Fruit fly (Drosophila melanogaster) whole organism, embryonic: ENCODE data around the gene CG11893.

Experiments
- ATbp ChIP-seq: fragments of 200-800 bp; sonication (Bioruptor generic); optimal IDR thresholded peaks from 2 replicates; lab custom pipeline; 2017; ENCODE audit warnings: missing biosample characterization, mild to moderate bottlenecking, missing genetic modification characterization, missing genetic modification reagents
- Aef1 ChIP-seq: fragments of 200-800 bp; sonication (Bioruptor generic); IDR thresholded peaks from 3 replicates; pipeline ENCODE4 v1.3.6; 2022; ENCODE audit warnings: missing biosample characterization, missing genetic modification characterization
- BEAF-32 ChIP-seq: fragments of 200-800 bp; sonication (Bioruptor generic); optimal IDR thresholded peaks from 3 replicates; lab custom pipeline; 2017; ENCODE audit warnings: missing biosample characterization, missing genetic modification characterization, mild to moderate bottlenecking, moderate library complexity, missing genetic modification reagents
- Bgb ChIP-seq: fragments of 200-800 bp; sonication (Bioruptor generic); IDR thresholded peaks from 2 replicates; pipeline ENCODE4 v1.3.6; 2022; ENCODE audit warnings: missing biosample characterization, missing genetic modification characterization; ENCODE audit not compliant: partially characterized antibody
- CG12659 ChIP-seq: fragments of 200-800 bp; sonication (Bioruptor generic); optimal IDR thresholded peaks from 3 replicates; lab custom pipeline; 2017; ENCODE audit warnings: mild to moderate bottlenecking, missing biosample characterization, missing genetic modification reagents, missing genetic modification characterization
- CG13894 ChIP-seq: fragments of 200-800 bp; sonication (Bioruptor generic); optimal IDR thresholded peaks from 3 replicates; lab custom pipeline; 2018; ENCODE audit warnings: missing biosample characterization, mild to moderate bottlenecking, missing genetic modification characterization, moderate library complexity
- CG14710 ChIP-seq: fragments of 200-800 bp; sonication (Bioruptor generic); optimal IDR thresholded peaks from 3 replicates; lab custom pipeline; 2019; ENCODE audit warnings: missing biosample characterization, mild to moderate bottlenecking, missing genetic modification characterization, moderate library complexity
- CG15696 ChIP-seq: fragments of 200-800 bp; sonication (Bioruptor generic); optimal IDR thresholded peaks from 2 replicates; lab custom pipeline; 2019; ENCODE audit warnings: missing biosample characterization, mild to moderate bottlenecking, missing genetic modification characterization, moderate library complexity
- CG1602 ChIP-seq: fragments of 200-800 bp; sonication (Bioruptor generic); optimal IDR thresholded peaks from 3 replicates; lab custom pipeline; 2016; ENCODE audit warnings: missing biosample characterization, missing genetic modification characterization
- CG17802 ChIP-seq: fragments of 200-800 bp; sonication (Bioruptor generic); optimal IDR thresholded peaks from 2 replicates; lab custom pipeline; 2018; ENCODE audit warnings: missing biosample characterization, mild to moderate bottlenecking, missing genetic modification characterization, moderate library complexity
- CG17829 ChIP-seq: fragments of 200-800 bp; optimal IDR thresholded peaks from 2 replicates; lab custom pipeline; 2019; ENCODE audit warnings: missing biosample characterization, mild to moderate bottlenecking, missing genetic modification characterization, moderate library complexity
- CG1792 ChIP-seq: fragments of 200-800 bp; sonication (Bioruptor generic); optimal IDR thresholded peaks from 2 replicates; lab custom pipeline; 2016; ENCODE audit warnings: missing biosample characterization, missing genetic modification characterization
- CG2116 ChIP-seq: fragments of 200-800 bp; sonication (Bioruptor generic); optimal IDR thresholded peaks from 3 replicates; lab custom pipeline; 2018; ENCODE audit warnings: missing biosample characterization, mild to moderate bottlenecking, missing genetic modification characterization
- CG2199 ChIP-seq: fragments of 200-800 bp; sonication (Bioruptor generic); IDR thresholded peaks from 3 replicates; pipeline ENCODE4 v1.3.6; 2022; ENCODE audit warnings: missing biosample characterization, missing genetic modification characterization
- CG31224 ChIP-seq: fragments of 200-800 bp; sonication (Bioruptor generic); IDR thresholded peaks from 2 replicates; pipeline ENCODE4 v1.3.6; 2022; ENCODE audit warnings: missing biosample characterization, missing genetic modification characterization
- CG3163 ChIP-seq: fragments of 200-800 bp; sonication (Bioruptor generic); optimal IDR thresholded peaks from 3 replicates; lab custom pipeline; 2016; ENCODE audit warnings: missing biosample characterization, missing genetic modification characterization
- CG3281 ChIP-seq: fragments of 200-800 bp; sonication (Bioruptor generic); optimal IDR thresholded peaks from 3 replicates; lab custom pipeline; 2017; ENCODE audit warnings: missing biosample characterization, mild to moderate bottlenecking, missing genetic modification characterization
- CG42726 ChIP-seq: fragments of 200-800 bp; sonication (Bioruptor generic); IDR thresholded peaks from 2 replicates; pipeline ENCODE4 v1.3.6; 2022; ENCODE audit warnings: missing biosample characterization, missing genetic modification characterization; ENCODE audit not compliant: partially characterized antibody
- CG4424 ChIP-seq: fragments of 200-800 bp; sonication (Bioruptor generic); optimal IDR thresholded peaks from 3 replicates; lab custom pipeline; 2016; ENCODE audit warnings: missing biosample characterization, missing genetic modification characterization
- CG6765 ChIP-seq: fragments of 200-800 bp; sonication (Bioruptor generic); optimal IDR thresholded peaks from 3 replicates; lab custom pipeline; 2017; ENCODE audit warnings: missing biosample characterization, mild to moderate bottlenecking, missing genetic modification characterization
- CG6791 ChIP-seq: fragments of 200-800 bp; sonication (Bioruptor generic); IDR thresholded peaks from 3 replicates; pipeline ENCODE4 v1.3.6; 2022; ENCODE audit warnings: missing biosample characterization, missing genetic modification characterization; ENCODE audit not compliant: partially characterized antibody
- CG6854 ChIP-seq: fragments of 200-800 bp; sonication (Bioruptor generic); optimal IDR thresholded peaks from 3 replicates; lab custom pipeline; 2017; ENCODE audit warnings: missing biosample characterization, mild to moderate bottlenecking, missing genetic modification characterization
- CG9876 ChIP-seq: fragments of 200-800 bp; sonication (Bioruptor generic); optimal IDR thresholded peaks from 2 replicates; lab custom pipeline; 2016; ENCODE audit warnings: missing biosample characterization, missing genetic modification characterization
- CTCF ChIP-seq: fragments of 200-800 bp; sonication (Bioruptor generic); optimal IDR thresholded peaks from 2 replicates; lab custom pipeline; 2017; ENCODE audit warnings: missing biosample characterization, mild to moderate bottlenecking, missing genetic modification characterization, moderate library complexity
- Dp ChIP-seq: fragments of 200-800 bp; sonication (Bioruptor generic); optimal IDR thresholded peaks from 2 replicates; lab custom pipeline; 2018; ENCODE audit warnings: missing biosample characterization, mild to moderate bottlenecking, missing genetic modification characterization, moderate library complexity
- Ets97D ChIP-seq: fragments of 200-800 bp; sonication (Bioruptor generic); optimal IDR thresholded peaks from 3 replicates; lab custom pipeline; 2016; ENCODE audit warnings: missing biosample characterization, missing genetic modification characterization
- HLHmδ ChIP-seq: fragments of 200-800 bp; sonication (Bioruptor generic); optimal IDR thresholded peaks from 2 replicates; lab custom pipeline; 2018; ENCODE audit warnings: missing biosample characterization, mild to moderate bottlenecking, missing genetic modification characterization, moderate library complexity
- HmgZ ChIP-seq: fragments of 200-800 bp; sonication (Bioruptor generic); optimal IDR thresholded peaks from 2 replicates; lab custom pipeline; 2018; ENCODE audit warnings: missing biosample characterization, mild to moderate bottlenecking, missing genetic modification characterization
- Hr51 ChIP-seq, 2 experiments: fragments of 200-800 bp; sonication (Bioruptor generic); optimal IDR thresholded peaks; 2 replicates in 1 of 2; 3 replicates in 1 of 2; lab custom pipeline; 2016 to 2018; ENCODE audit warnings: missing biosample characterization in 2 of 2, missing genetic modification characterization in 2 of 2, mild to moderate bottlenecking in 1 of 2, moderate library complexity in 1 of 2
- Lhr ChIP-seq: fragments of 200-800 bp; sonication (Bioruptor generic); optimal IDR thresholded peaks from 3 replicates; lab custom pipeline; 2017; ENCODE audit warnings: mild to moderate bottlenecking, missing biosample characterization, missing genetic modification reagents, missing genetic modification characterization
- MTF-1 ChIP-seq: fragments of 200-800 bp; sonication (Bioruptor generic); optimal IDR thresholded peaks from 2 replicates; lab custom pipeline; 2018; ENCODE audit warnings: missing biosample characterization, mild to moderate bottlenecking, missing genetic modification characterization, borderline replicate concordance
- PHDP ChIP-seq: fragments of 200-800 bp; sonication (Bioruptor generic); optimal IDR thresholded peaks from 3 replicates; lab custom pipeline; 2018; ENCODE audit warnings: missing biosample characterization, mild to moderate bottlenecking, missing genetic modification characterization, moderate library complexity
- Rfx ChIP-seq: fragments of 200-800 bp; sonication (Bioruptor generic); IDR thresholded peaks from 2 replicates; pipeline ENCODE4 v1.3.6; 2022; ENCODE audit warnings: missing biosample characterization, missing genetic modification characterization
- Tbp ChIP-seq: fragments of >200 bp; optimal IDR thresholded peaks from 2 replicates; lab custom pipeline; 2018; ENCODE audit warnings: missing biosample characterization, missing genetic modification characterization
- al ChIP-seq: fragments of 200-800 bp; sonication (Bioruptor generic); IDR thresholded peaks from 2 replicates; pipeline ENCODE4 v1.3.6; 2022; ENCODE audit warnings: missing biosample characterization, missing genetic modification characterization
- chif ChIP-seq, 2 experiments: fragments of 200-800 bp; sonication (Bioruptor generic); optimal IDR thresholded peaks; 3 replicates each; lab custom pipeline; 2016; ENCODE audit warnings: missing biosample characterization in 2 of 2, missing genetic modification characterization in 2 of 2
- dm ChIP-seq: fragments of 200-800 bp; sonication (Bioruptor generic); optimal IDR thresholded peaks from 3 replicates; lab custom pipeline; 2016; ENCODE audit warnings: missing biosample characterization, missing genetic modification characterization
- dmrt99B ChIP-seq: fragments of 200-800 bp; sonication (Bioruptor generic); optimal IDR thresholded peaks from 2 replicates; lab custom pipeline; 2018; ENCODE audit warnings: missing biosample characterization, mild to moderate bottlenecking, missing genetic modification characterization, moderate library complexity
- emc ChIP-seq: fragments of 200-800 bp; sonication (Bioruptor generic); optimal IDR thresholded peaks from 2 replicates; lab custom pipeline; 2016; ENCODE audit warnings: missing biosample characterization, missing genetic modification characterization
- eyg ChIP-seq: fragments of 200-800 bp; sonication (Bioruptor generic); optimal IDR thresholded peaks from 3 replicates; lab custom pipeline; 2016; ENCODE audit warnings: missing biosample characterization, missing genetic modification characterization
- ftz-f1 ChIP-seq: fragments of 200-800 bp; sonication (Bioruptor generic); optimal IDR thresholded peaks from 2 replicates; lab custom pipeline; 2016; ENCODE audit warnings: missing biosample characterization, missing genetic modification characterization
- phol ChIP-seq: fragments of 200-800 bp; sonication (Bioruptor generic); optimal IDR thresholded peaks from 3 replicates; lab custom pipeline; 2018; ENCODE audit warnings: missing biosample characterization, mild to moderate bottlenecking, missing genetic modification characterization, moderate library complexity
- sens-2 ChIP-seq: fragments of 200-800 bp; sonication (Bioruptor generic); IDR thresholded peaks from 2 replicates; pipeline ENCODE4 v1.3.6; 2022; ENCODE audit warnings: missing biosample characterization, missing genetic modification characterization
- sqz ChIP-seq: fragments of 200-800 bp; sonication (Bioruptor generic); optimal IDR thresholded peaks from 3 replicates; lab custom pipeline; 2018; ENCODE audit warnings: missing biosample characterization, mild to moderate bottlenecking, missing genetic modification characterization
- trem ChIP-seq: fragments of 200-800 bp; optimal IDR thresholded peaks from 3 replicates; lab custom pipeline; 2019; ENCODE audit warnings: missing biosample characterization, mild to moderate bottlenecking, missing genetic modification characterization, moderate library complexity
- ttk ChIP-seq: fragments of 200-800 bp; sonication (Bioruptor generic); IDR thresholded peaks from 2 replicates; pipeline ENCODE4 v2.1.2; 2022; ENCODE audit warnings: missing biosample characterization, missing genetic modification characterization
- unc-4 ChIP-seq: fragments of 200-800 bp; sonication (Bioruptor generic); IDR thresholded peaks from 2 replicates; pipeline ENCODE4 v1.3.6; 2022; ENCODE audit warnings: missing biosample characterization, missing genetic modification characterization; ENCODE audit not compliant: partially characterized antibody
- wor ChIP-seq: fragments of 200-800 bp; sonication (Bioruptor generic); IDR thresholded peaks from 2 replicates; pipeline ENCODE4 v1.3.6; 2022; ENCODE audit warnings: missing biosample characterization, missing genetic modification characterization
- zfh2 ChIP-seq: fragments of 200-800 bp; sonication (Bioruptor generic); optimal IDR thresholded peaks from 2 replicates; lab custom pipeline; 2016; ENCODE audit warnings: missing biosample characterization, missing genetic modification characterization

The CG11893 gene

dm6 chr3R:25245052-25245813, 44.5 kb upstream of the CG11893 start, which contains the start of gene bam (continued):
- TF ChIP-seq CG6765 (GFP tag; lab: Kevin White, UChicago) (no peak), emc (GFP tag; lab: Kevin White, UChicago) (no peak), Ets97D (peak; percentile 69), CG14710 (peak; percentile 45), CG4424 (GFP tag; lab: Kevin White, UChicago) (no peak), trem (tag; lab: Kevin White, UChicago) (peak; percentile 71), CG9876 (GFP tag; lab: Kevin White, UChicago) (no peak), CG1602 (GFP tag; lab: Kevin White, UChicago) (no peak), ftz-f1 (GFP tag; lab: Kevin White, UChicago) (no peak), CG1792 (GFP tag; lab: Kevin White, UChicago) (no peak), phol (no peak), CTCF (GFP tag; lab: Kevin White, UChicago) (peak; percentile 76), Aef1 (GFP tag; lab: Robert Waterston, UW) (peak; percentile 14; the same call in 1 of the 3 replicates), CG15696 (peak; percentile 7), BEAF-32 (GFP tag; lab: Kevin White, UChicago) (peak; percentile 24), chif (GFP tag; optimal IDR thresholded peaks at IDR 0.05; lab: Kevin White, UChicago) (no peak), dm (GFP tag; lab: Kevin White, UChicago) (no peak), sens-2 (GFP tag; lab: Robert Waterston, UW) (no peak), CG3163 (GFP tag; lab: Kevin White, UChicago) (no peak), Lhr (GFP tag; lab: Kevin White, UChicago) (peak; percentile 84), zfh2 (GFP tag; lab: Kevin White, UChicago) (no peak), HLHmδ (no peak), CG2116 (GFP tag; lab: Kevin White, UChicago) (peak; percentile 36), ATbp (GFP tag; lab: Kevin White, UChicago) (no peak), CG17802 (tag; lab: Kevin White, UChicago) (no peak), Hr51 (GFP tag; optimal IDR thresholded peaks at IDR 0.05; lab: Kevin White, UChicago) (no peak), MTF-1 (GFP tag; lab: Kevin White, UChicago) (no peak), eyg (no peak), Tbp (GFP tag; lab: Kevin White, UChicago) (no peak), PHDP (tag; lab: Kevin White, UChicago) (peak; percentile 4), CG12659 (GFP tag; lab: Kevin White, UChicago) (peak; percentile 37), HmgZ (tag; lab: Kevin White, UChicago) (peak; percentile 67), CG6791 (GFP tag; lab: Robert Waterston, UW) (0 out of 3 replicates have a peak, but pooled peaks have one; percentile 47), Dp (GFP tag; lab: Kevin White, UChicago) (peak; percentile 97), CG31224 (GFP tag; lab: Robert Waterston, UW) (no peak), CG3281 (no peak), CG2199 (GFP tag; lab: Robert Waterston, UW) (peak; percentile 59; the same call in 2 of the 3 replicates), CG6854 (GFP tag; lab: Kevin White, UChicago) (no peak), unc-4 (GFP tag; lab: Robert Waterston, UW) (0 out of 2 replicates have a peak, but pooled peaks have one; percentile 20), CG13894 (tag; lab: Kevin White, UChicago) (peak; percentile 27), CG17829 (tag; lab: Kevin White, UChicago) (peak; percentile 52), ttk (GFP tag; lab: Robert Waterston, UW) (no peak), Bgb (GFP tag; lab: Robert Waterston, UW) (peak; percentile 55; the same call in 1 of the 2 replicates), dmrt99B (tag; lab: Kevin White, UChicago) (no peak), sqz (GFP tag; lab: Kevin White, UChicago) (no peak), wor (GFP tag; lab: Robert Waterston, UW) (no peak), al (GFP tag; lab: Robert Waterston, UW) (no peak), Rfx (GFP tag; lab: Robert Waterston, UW) (no peak), CG42726 (GFP tag; lab: Robert Waterston, UW) (peak; percentile 56; the same call in 1 of the 2 replicates)
